Fruit fly (Drosophila melanogaster) whole organism, prepupa: ENCODE measurements around the gene MED19.
A peak's percentile ranks its signal among the peaks of the same experiment; 100 is the strongest.

Experiments used
- CG10631 ChIP-seq: fragments of 200-800 bp; sonication (Bioruptor generic); optimal IDR thresholded peaks from 2 replicates; lab custom pipeline; 2016; ENCODE audit warnings: missing biosample characterization, missing genetic modification characterization
- CG10669 ChIP-seq: fragments of 200-800 bp; sonication (Bioruptor generic); optimal IDR thresholded peaks from 3 replicates; lab custom pipeline; 2018; ENCODE audit warnings: missing biosample characterization, mild to moderate bottlenecking, missing genetic modification characterization, moderate library complexity
- CG11294 ChIP-seq: fragments of 200-800 bp; sonication (Bioruptor generic); IDR thresholded peaks from 2 replicates; pipeline ENCODE4 v1.3.6; 2022; ENCODE audit warnings: missing biosample characterization, missing genetic modification characterization
- CG11762 ChIP-seq: fragments of 200-800 bp; sonication (Bioruptor generic); optimal IDR thresholded peaks from 3 replicates; lab custom pipeline; 2016; ENCODE audit warnings: missing biosample characterization, missing genetic modification characterization; ENCODE audit not compliant: insufficient read depth
- CG11902 ChIP-seq: fragments of 200-800 bp; sonication (Bioruptor generic); optimal IDR thresholded peaks from 3 replicates; lab custom pipeline; 2016; ENCODE audit warnings: missing biosample characterization, missing genetic modification characterization
- CG15336 ChIP-seq: fragments of 200-800 bp; sonication (Bioruptor generic); IDR thresholded peaks from 2 replicates; pipeline ENCODE4 v1.3.6; 2022; ENCODE audit warnings: missing biosample characterization, missing genetic modification characterization
- CG1621 ChIP-seq: fragments of 200-800 bp; sonication (Bioruptor generic); optimal IDR thresholded peaks from 3 replicates; lab custom pipeline; 2018; ENCODE audit warnings: missing biosample characterization, mild to moderate bottlenecking, missing genetic modification characterization
- CG16779 ChIP-seq: fragments of 200-800 bp; sonication (Bioruptor generic); optimal IDR thresholded peaks from 3 replicates; lab custom pipeline; 2017; ENCODE audit warnings: missing biosample characterization, mild to moderate bottlenecking, missing genetic modification characterization
- CG3032 ChIP-seq: fragments of 200-800 bp; optimal IDR thresholded peaks from 2 replicates; lab custom pipeline; 2019; ENCODE audit warnings: missing biosample characterization, mild to moderate bottlenecking, missing genetic modification characterization, moderate library complexity
- CG31627 ChIP-seq: fragments of 200-800 bp; sonication (Bioruptor generic); optimal IDR thresholded peaks from 3 replicates; lab custom pipeline; 2016; ENCODE audit warnings: missing biosample characterization, missing genetic modification characterization
- CG32006 ChIP-seq: fragments of 200-800 bp; sonication (Bioruptor generic); optimal IDR thresholded peaks from 3 replicates; lab custom pipeline; 2017; ENCODE audit warnings: missing biosample characterization, mild to moderate bottlenecking, missing genetic modification characterization
- CG3919 ChIP-seq: fragments of 200-800 bp; sonication (Bioruptor generic); optimal IDR thresholded peaks from 3 replicates; lab custom pipeline; 2016; ENCODE audit warnings: missing biosample characterization, missing genetic modification characterization
- CG4318 ChIP-seq: fragments of 200-800 bp; sonication (Bioruptor generic); optimal IDR thresholded peaks from 3 replicates; lab custom pipeline; 2017; ENCODE audit warnings: missing biosample characterization, mild to moderate bottlenecking, missing genetic modification characterization
- CG6163 ChIP-seq: fragments of 200-800 bp; sonication (Bioruptor generic); IDR thresholded peaks from 3 replicates; pipeline ENCODE4 v1.3.6; 2022; ENCODE audit warnings: missing biosample characterization, missing genetic modification characterization
- CG6276 ChIP-seq: fragments of 200-800 bp; sonication (Bioruptor generic); optimal IDR thresholded peaks from 2 replicates; lab custom pipeline; 2017; ENCODE audit warnings: missing biosample characterization, mild to moderate bottlenecking, missing genetic modification characterization
- CG6792 ChIP-seq: fragments of 200-800 bp; sonication (Bioruptor generic); optimal IDR thresholded peaks from 3 replicates; lab custom pipeline; 2016; ENCODE audit warnings: missing biosample characterization, missing genetic modification characterization
- CG6808 ChIP-seq: fragments of 200-800 bp; sonication (Bioruptor generic); optimal IDR thresholded peaks from 3 replicates; lab custom pipeline; 2017; ENCODE audit warnings: missing biosample characterization, missing genetic modification characterization, mild to moderate bottlenecking, moderate library complexity, missing genetic modification reagents
- CG6854 ChIP-seq: fragments of 200-800 bp; sonication (Bioruptor generic); optimal IDR thresholded peaks from 2 replicates; lab custom pipeline; 2017; ENCODE audit warnings: missing biosample characterization, mild to moderate bottlenecking, missing genetic modification characterization
- CG7368 ChIP-seq: fragments of 200-800 bp; sonication (Bioruptor generic); optimal IDR thresholded peaks from 3 replicates; lab custom pipeline; 2016; ENCODE audit warnings: missing biosample characterization, missing genetic modification characterization
- CG8319 ChIP-seq: fragments of 200-800 bp; sonication (Bioruptor generic); optimal IDR thresholded peaks from 3 replicates; lab custom pipeline; 2016; ENCODE audit warnings: missing biosample characterization, missing genetic modification characterization
- CG8632 ChIP-seq: fragments of 200-800 bp; sonication (Bioruptor generic); optimal IDR thresholded peaks from 3 replicates; lab custom pipeline; 2016; ENCODE audit warnings: missing biosample characterization, missing genetic modification characterization
- CG9139 ChIP-seq: fragments of 200-800 bp; sonication (Bioruptor generic); optimal IDR thresholded peaks from 3 replicates; lab custom pipeline; 2017; ENCODE audit warnings: missing biosample characterization, mild to moderate bottlenecking, missing genetic modification characterization
- Eip75B ChIP-seq: fragments of 200-800 bp; sonication (Bioruptor generic); optimal IDR thresholded peaks from 3 replicates; lab custom pipeline; 2016; ENCODE audit warnings: missing biosample characterization, missing genetic modification characterization
- Eip93F ChIP-seq: fragments of 200-800 bp; sonication (Bioruptor generic); optimal IDR thresholded peaks from 2 replicates; lab custom pipeline; 2016; ENCODE audit warnings: missing biosample characterization, mild to moderate bottlenecking, missing genetic modification characterization
- Ets21C ChIP-seq: fragments of 200-800 bp; sonication (Bioruptor generic); optimal IDR thresholded peaks from 3 replicates; lab custom pipeline; 2016; ENCODE audit warnings: missing biosample characterization, missing genetic modification characterization
- Ets96B ChIP-seq: fragments of 200-800 bp; optimal IDR thresholded peaks from 2 replicates; lab custom pipeline; 2019; ENCODE audit warnings: missing biosample characterization, mild to moderate bottlenecking, missing genetic modification characterization, moderate library complexity
- Gug ChIP-seq: fragments of 200-800 bp; sonication (Bioruptor generic); IDR thresholded peaks from 2 replicates; pipeline ENCODE4 v1.3.6; 2022; ENCODE audit warnings: missing biosample characterization, missing genetic modification characterization
- Hr38 ChIP-seq: sonication (Bioruptor generic); optimal IDR thresholded peaks from 2 replicates; lab custom pipeline; 2016; ENCODE audit warnings: missing biosample characterization, missing genetic modification characterization
- Hr39 ChIP-seq: fragments of 200-800 bp; sonication (Bioruptor generic); optimal IDR thresholded peaks from 2 replicates; lab custom pipeline; 2016; ENCODE audit warnings: missing biosample characterization, missing genetic modification characterization
- Hr4 ChIP-seq: fragments of 200-800 bp; sonication (Bioruptor generic); optimal IDR thresholded peaks from 3 replicates; lab custom pipeline; 2016; ENCODE audit warnings: missing biosample characterization, missing genetic modification characterization
- Met ChIP-seq: fragments of 200-800 bp; sonication (Bioruptor generic); optimal IDR thresholded peaks from 3 replicates; lab custom pipeline; 2016; ENCODE audit warnings: missing biosample characterization, missing genetic modification characterization
- OdsH ChIP-seq: fragments of 200-800 bp; sonication (Bioruptor generic); optimal IDR thresholded peaks from 3 replicates; lab custom pipeline; 2016; ENCODE audit warnings: missing biosample characterization, missing genetic modification characterization
- Smox ChIP-seq: fragments of 200-800 bp; sonication (Bioruptor generic); optimal IDR thresholded peaks from 3 replicates; lab custom pipeline; 2016; ENCODE audit warnings: missing biosample characterization, missing genetic modification characterization
- Sox102F ChIP-seq: fragments of 200-800 bp; sonication (Bioruptor generic); optimal IDR thresholded peaks from 2 replicates; lab custom pipeline; 2016; ENCODE audit warnings: missing biosample characterization, mild to moderate bottlenecking, missing genetic modification characterization
- Sox14 ChIP-seq: fragments of 200-800 bp; sonication (Bioruptor generic); optimal IDR thresholded peaks from 3 replicates; lab custom pipeline; 2016; ENCODE audit warnings: missing biosample characterization, missing genetic modification characterization
- Sox15 ChIP-seq: fragments of 200-800 bp; sonication (Bioruptor generic); optimal IDR thresholded peaks from 3 replicates; lab custom pipeline; 2016; ENCODE audit warnings: missing biosample characterization, missing genetic modification characterization
- achi ChIP-seq: fragments of 200-800 bp; sonication (Bioruptor generic); optimal IDR thresholded peaks from 3 replicates; lab custom pipeline; 2016; ENCODE audit warnings: missing biosample characterization, missing genetic modification characterization
- cyc ChIP-seq: fragments of 200-800 bp; sonication (Bioruptor generic); optimal IDR thresholded peaks from 3 replicates; lab custom pipeline; 2016; ENCODE audit warnings: missing biosample characterization, missing genetic modification characterization
- dac ChIP-seq: fragments of 200-800 bp; sonication (Bioruptor generic); optimal IDR thresholded peaks from 2 replicates; lab custom pipeline; 2017; ENCODE audit warnings: missing biosample characterization, mild to moderate bottlenecking, missing genetic modification characterization
- eg ChIP-seq: fragments of 200-800 bp; sonication (Bioruptor generic); IDR thresholded peaks from 3 replicates; pipeline ENCODE4 v1.3.6; 2022; ENCODE audit warnings: missing biosample characterization, missing genetic modification characterization
- esn ChIP-seq: fragments of 200-800 bp; sonication (Bioruptor generic); optimal IDR thresholded peaks from 2 replicates; lab custom pipeline; 2016; ENCODE audit warnings: missing biosample characterization, mild to moderate bottlenecking, missing genetic modification characterization, moderate library complexity
- fd59A ChIP-seq: fragments of 200-800 bp; sonication (Bioruptor generic); optimal IDR thresholded peaks from 2 replicates; lab custom pipeline; 2017; ENCODE audit warnings: missing biosample characterization, mild to moderate bottlenecking, missing genetic modification characterization, missing genetic modification reagents
- fd85E ChIP-seq: fragments of 200-800 bp; sonication (Bioruptor generic); optimal IDR thresholded peaks from 3 replicates; lab custom pipeline; 2016; ENCODE audit warnings: missing biosample characterization, missing genetic modification characterization
- lz ChIP-seq: fragments of 200-800 bp; sonication (Bioruptor generic); optimal IDR thresholded peaks from 3 replicates; lab custom pipeline; 2016; ENCODE audit warnings: missing biosample characterization, missing genetic modification characterization
- net ChIP-seq: fragments of 200-800 bp; sonication (Bioruptor generic); optimal IDR thresholded peaks from 3 replicates; lab custom pipeline; 2016; ENCODE audit warnings: missing biosample characterization, missing genetic modification characterization
- pdm3 ChIP-seq: fragments of 200-800 bp; sonication (Bioruptor generic); optimal IDR thresholded peaks from 3 replicates; lab custom pipeline; 2016; ENCODE audit warnings: missing biosample characterization, missing genetic modification characterization
- salr ChIP-seq, 2 experiments: fragments of 200-800 bp; sonication (Bioruptor generic); optimal IDR thresholded peaks; 3 replicates each; lab custom pipeline; 2016 to 2018; ENCODE audit warnings: missing biosample characterization in 2 of 2, missing genetic modification characterization in 2 of 2, mild to moderate bottlenecking in 1 of 2
- spab ChIP-seq: fragments of 200-800 bp; sonication (Bioruptor generic); optimal IDR thresholded peaks from 2 replicates; lab custom pipeline; 2017; ENCODE audit warnings: missing biosample characterization, mild to moderate bottlenecking, missing genetic modification characterization, missing genetic modification reagents
- ss ChIP-seq, 2 experiments: fragments of 200-800 bp; sonication (Bioruptor generic); optimal IDR thresholded peaks; 2 replicates in 1 of 2; 3 replicates in 1 of 2; lab custom pipeline; 2017 to 2018; ENCODE audit warnings: mild to moderate bottlenecking in 2 of 2, missing biosample characterization in 2 of 2, missing genetic modification characterization in 2 of 2, moderate library complexity in 1 of 2
- svp ChIP-seq: fragments of 200-800 bp; sonication (Bioruptor generic); peaks from one replicate; lab custom pipeline; 2016; ENCODE audit warnings: missing biosample characterization, missing genetic modification characterization
- topi ChIP-seq: fragments of 200-800 bp; sonication (Bioruptor generic); optimal IDR thresholded peaks from 3 replicates; lab custom pipeline; 2016; ENCODE audit warnings: missing biosample characterization, missing genetic modification characterization
- vri ChIP-seq: fragments of 200-800 bp; sonication (Bioruptor generic); optimal IDR thresholded peaks from 3 replicates; lab custom pipeline; 2016; ENCODE audit warnings: missing biosample characterization, mild to moderate bottlenecking, missing genetic modification characterization

The MED19 gene

dm6 chr3L:17842892-17843703 is 3.2 kb downstream of the MED19 start, which contains the start of gene CG5567:
Gene CG5567, minus strand, starts transcription at chr3L:17843544.
- no peak for TF ChIP-seq CG10669 (GFP tag; lab: Kevin White, UChicago)
- peak; percentile 14 for TF ChIP-seq Sox14
- no peak for TF ChIP-seq Eip75B
- peak; percentile 74 for TF ChIP-seq CG3032 (tag; lab: Kevin White, UChicago)
- no peak for TF ChIP-seq CG6808 (GFP tag; lab: Kevin White, UChicago)
- TF ChIP-seq eg (GFP tag; lab: Robert Waterston, UW): peak; percentile 33; the same call in 1 of the 3 replicates
- TF ChIP-seq CG1621 (tag; lab: Kevin White, UChicago): no peak
- TF ChIP-seq CG15336 (GFP tag; lab: Robert Waterston, UW): no peak
- TF ChIP-seq CG32006 (GFP tag; lab: Kevin White, UChicago): peak; percentile 28
- TF ChIP-seq Sox15 (GFP tag; lab: Kevin White, UChicago): no peak
- TF ChIP-seq pdm3 (GFP tag; lab: Kevin White, UChicago): no peak
- no peak for TF ChIP-seq ss (GFP tag; optimal IDR thresholded peaks at IDR 0.05; lab: Kevin White, UChicago)
- TF ChIP-seq Sox102F (GFP tag; lab: Kevin White, UChicago): no peak
- TF ChIP-seq Hr4 (GFP tag; lab: Kevin White, UChicago): no peak
- TF ChIP-seq Eip93F (GFP tag; lab: Kevin White, UChicago): no peak
- TF ChIP-seq Ets21C (GFP tag; lab: Kevin White, UChicago): no peak
- no peak for TF ChIP-seq Ets96B (tag; lab: Kevin White, UChicago)
- no peak for TF ChIP-seq CG8319
- TF ChIP-seq vri (GFP tag; lab: Kevin White, UChicago): no peak
- TF ChIP-seq Gug: no peak
- TF ChIP-seq cyc (GFP tag; lab: Kevin White, UChicago): no peak
- no peak for TF ChIP-seq CG6792 (GFP tag; lab: Kevin White, UChicago)
- TF ChIP-seq OdsH: no peak
- no peak for TF ChIP-seq Smox (GFP tag; lab: Kevin White, UChicago)
- no peak for TF ChIP-seq CG16779
- no peak for TF ChIP-seq CG31627
- peak; percentile 16 for TF ChIP-seq esn (GFP tag; lab: Kevin White, UChicago)
- TF ChIP-seq CG11762 (GFP tag; lab: Kevin White, UChicago): no peak
- no peak for TF ChIP-seq topi (GFP tag; lab: Kevin White, UChicago)
- TF ChIP-seq Met (GFP tag; lab: Kevin White, UChicago): no peak
- no peak for TF ChIP-seq dac (GFP tag; lab: Kevin White, UChicago)
- TF ChIP-seq Hr39 (GFP tag; lab: Kevin White, UChicago): no peak
- TF ChIP-seq CG9139 (GFP tag; lab: Kevin White, UChicago): no peak
- TF ChIP-seq svp: peak; percentile 72
- no peak for TF ChIP-seq CG3919
- no peak for TF ChIP-seq spab
- TF ChIP-seq Hr38: no peak
- no peak for TF ChIP-seq lz (GFP tag; lab: Kevin White, UChicago)
- TF ChIP-seq achi: peak; percentile 98
- TF ChIP-seq CG8632 (GFP tag; lab: Kevin White, UChicago): no peak
- TF ChIP-seq CG6163 (GFP tag; lab: Robert Waterston, UW): no peak
- no peak for TF ChIP-seq CG7368 (GFP tag; lab: Kevin White, UChicago)
- no peak for TF ChIP-seq CG6276 (GFP tag; lab: Kevin White, UChicago)
- no peak for TF ChIP-seq net
- no peak for TF ChIP-seq CG10631 (GFP tag; lab: Kevin White, UChicago)
- no peak for TF ChIP-seq CG4318 (GFP tag; lab: Kevin White, UChicago)
- no peak for TF ChIP-seq fd59A
- no peak for TF ChIP-seq CG11902 (GFP tag; lab: Kevin White, UChicago)
- no peak for TF ChIP-seq salr (GFP tag; optimal IDR thresholded peaks at IDR 0.05; lab: Kevin White, UChicago)
- no peak for TF ChIP-seq fd85E (GFP tag; lab: Kevin White, UChicago)
- TF ChIP-seq CG11294 (GFP tag; lab: Robert Waterston, UW): no peak
- TF ChIP-seq CG6854 (GFP tag; lab: Kevin White, UChicago): no peak
